Fruit fly (Drosophila melanogaster) whole organism, embryonic: Measurements from ENCODE around the gene Prtl99C.

Source experiments
- Adf1 ChIP-seq: fragments of 200-800 bp; sonication (Bioruptor generic); IDR thresholded peaks from 2 replicates; pipeline ENCODE4 v1.3.6; 2022; ENCODE audit warnings: missing biosample characterization, missing genetic modification characterization
- Aef1 ChIP-seq: fragments of 200-800 bp; sonication (Bioruptor generic); IDR thresholded peaks from 3 replicates; pipeline ENCODE4 v1.3.6; 2022; ENCODE audit warnings: missing biosample characterization, missing genetic modification characterization
- CG12219 ChIP-seq: fragments of 200-800 bp; sonication (Bioruptor generic); optimal IDR thresholded peaks from 3 replicates; lab custom pipeline; 2018; ENCODE audit warnings: missing biosample characterization, mild to moderate bottlenecking, missing genetic modification characterization
- CG12299 ChIP-seq: fragments of 200-800 bp; sonication (Bioruptor generic); optimal IDR thresholded peaks from 2 replicates; lab custom pipeline; 2018; ENCODE audit warnings: missing biosample characterization, mild to moderate bottlenecking, missing genetic modification characterization
- CG15479 ChIP-seq: fragments of 200-800 bp; sonication (Bioruptor generic); optimal IDR thresholded peaks from 3 replicates; lab custom pipeline; 2019; ENCODE audit warnings: missing biosample characterization, mild to moderate bottlenecking, missing genetic modification characterization, moderate library complexity
- CG15601 ChIP-seq: fragments of 200-800 bp; sonication (Bioruptor generic); optimal IDR thresholded peaks from 3 replicates; lab custom pipeline; 2019; ENCODE audit warnings: missing biosample characterization, mild to moderate bottlenecking, missing genetic modification characterization, moderate library complexity
- CG15696 ChIP-seq: fragments of 200-800 bp; sonication (Bioruptor generic); optimal IDR thresholded peaks from 2 replicates; lab custom pipeline; 2019; ENCODE audit warnings: missing biosample characterization, mild to moderate bottlenecking, missing genetic modification characterization, moderate library complexity
- CG1647 ChIP-seq: fragments of 200-800 bp; sonication (Bioruptor generic); optimal IDR thresholded peaks from 3 replicates; lab custom pipeline; 2016; ENCODE audit warnings: missing biosample characterization, missing genetic modification characterization
- CG17385 ChIP-seq: fragments of 200-800 bp; sonication (Bioruptor generic); optimal IDR thresholded peaks from 3 replicates; lab custom pipeline; 2018; ENCODE audit warnings: missing biosample characterization, mild to moderate bottlenecking, missing genetic modification characterization
- CG17568 ChIP-seq: fragments of 200-800 bp; sonication (Bioruptor generic); optimal IDR thresholded peaks from 2 replicates; lab custom pipeline; 2018; ENCODE audit warnings: missing biosample characterization, mild to moderate bottlenecking, missing genetic modification characterization, moderate library complexity
- CG4282 ChIP-seq: fragments of 200-800 bp; sonication (Bioruptor generic); optimal IDR thresholded peaks from 2 replicates; lab custom pipeline; 2016; ENCODE audit warnings: missing biosample characterization, missing genetic modification characterization
- CG5180 ChIP-seq: fragments of 200-800 bp; sonication (Bioruptor generic); optimal IDR thresholded peaks from 3 replicates; lab custom pipeline; 2017; ENCODE audit warnings: missing biosample characterization, missing genetic modification characterization, mild to moderate bottlenecking, moderate library complexity, missing genetic modification reagents
- CG6791 ChIP-seq: fragments of 200-800 bp; sonication (Bioruptor generic); IDR thresholded peaks from 3 replicates; pipeline ENCODE4 v1.3.6; 2022; ENCODE audit warnings: missing biosample characterization, missing genetic modification characterization; ENCODE audit not compliant: partially characterized antibody
- CG8281 ChIP-seq: fragments of 200-800 bp; sonication (Bioruptor generic); optimal IDR thresholded peaks from 2 replicates; lab custom pipeline; 2018; ENCODE audit warnings: missing biosample characterization, mild to moderate bottlenecking, missing genetic modification characterization, moderate library complexity
- CG8478 ChIP-seq: fragments of >200 bp; optimal IDR thresholded peaks from 2 replicates; lab custom pipeline; 2018
- CG8765 ChIP-seq: fragments of 200-800 bp; sonication (Bioruptor generic); IDR thresholded peaks from 2 replicates; pipeline ENCODE4 v1.3.6; 2022; ENCODE audit warnings: missing biosample characterization, missing genetic modification characterization
- CHES-1-like ChIP-seq: fragments of 200-800 bp; sonication (Bioruptor generic); optimal IDR thresholded peaks from 2 replicates; lab custom pipeline; 2016; ENCODE audit warnings: missing biosample characterization, missing genetic modification characterization
- Chrac-16 ChIP-seq: fragments of 200-800 bp; sonication (Bioruptor generic); optimal IDR thresholded peaks from 3 replicates; lab custom pipeline; 2016; ENCODE audit warnings: missing biosample characterization, missing genetic modification characterization
- Doc2 ChIP-seq: fragments of 200-800 bp; sonication (Bioruptor generic); IDR thresholded peaks from 2 replicates; pipeline ENCODE4 v1.3.6; 2022; ENCODE audit warnings: missing biosample characterization, missing genetic modification characterization
- HHEX ChIP-seq: fragments of 200-800 bp; sonication (Bioruptor generic); optimal IDR thresholded peaks from 3 replicates; lab custom pipeline; 2017; ENCODE audit warnings: missing biosample characterization, mild to moderate bottlenecking, missing genetic modification characterization, missing genetic modification reagents
- Hr78 ChIP-seq, 2 experiments: fragments of 200-800 bp in 1 of 2; fragments of >200 bp in 1 of 2; sonication (Bioruptor generic) in 1 of 2; optimal IDR thresholded peaks; 2 replicates each; lab custom pipeline; 2017 to 2019; ENCODE audit warnings: missing biosample characterization in 2 of 2, missing genetic modification characterization in 2 of 2, mild to moderate bottlenecking in 1 of 2, moderate library complexity in 1 of 2
- Jarid2 ChIP-seq: fragments of 200-800 bp; sonication (Bioruptor generic); optimal IDR thresholded peaks from 3 replicates; lab custom pipeline; 2017; ENCODE audit warnings: mild to moderate bottlenecking, missing biosample characterization, missing genetic modification reagents, missing genetic modification characterization
- Neu2 ChIP-seq: fragments of 200-800 bp; sonication (Bioruptor generic); optimal IDR thresholded peaks from 3 replicates; lab custom pipeline; 2016; ENCODE audit warnings: missing biosample characterization, missing genetic modification characterization, borderline replicate concordance
- PHDP ChIP-seq: fragments of 200-800 bp; sonication (Bioruptor generic); optimal IDR thresholded peaks from 3 replicates; lab custom pipeline; 2018; ENCODE audit warnings: missing biosample characterization, mild to moderate bottlenecking, missing genetic modification characterization, moderate library complexity
- Rx ChIP-seq: fragments of 200-800 bp; sonication (Bioruptor generic); IDR thresholded peaks from 2 replicates; pipeline ENCODE4 v1.3.6; 2022; ENCODE audit warnings: missing biosample characterization, missing genetic modification characterization
- Sry-β ChIP-seq: fragments of 200-800 bp; sonication (Bioruptor generic); optimal IDR thresholded peaks from 2 replicates; lab custom pipeline; 2018; ENCODE audit warnings: missing biosample characterization, mild to moderate bottlenecking, missing genetic modification characterization, moderate library complexity
- Sry-δ ChIP-seq: fragments of 200-800 bp; sonication (Bioruptor generic); optimal IDR thresholded peaks from 2 replicates; lab custom pipeline; 2016; ENCODE audit warnings: missing biosample characterization, missing genetic modification characterization
- Stat92E ChIP-seq, 3 experiments: fragments of >200 bp in 2 of 3; fragments of 200-800 bp in 1 of 3; sonication (Bioruptor generic) in 1 of 3; optimal IDR thresholded peaks; 2 replicates each; lab custom pipeline; 2017 to 2019; ENCODE audit warnings: missing biosample characterization in 3 of 3, missing genetic modification characterization in 3 of 3, mild to moderate bottlenecking in 1 of 3, moderate library complexity in 1 of 3
- Vsx1 ChIP-seq: fragments of 200-800 bp; sonication (Bioruptor generic); optimal IDR thresholded peaks from 2 replicates; lab custom pipeline; 2017; ENCODE audit warnings: missing biosample characterization, mild to moderate bottlenecking, missing genetic modification characterization, missing genetic modification reagents
- Xbp1 ChIP-seq: fragments of 200-800 bp; sonication (Bioruptor generic); optimal IDR thresholded peaks from 3 replicates; lab custom pipeline; 2016; ENCODE audit warnings: missing biosample characterization, mild to moderate bottlenecking, missing genetic modification characterization
- bowl ChIP-seq: fragments of 200-800 bp; sonication (Bioruptor generic); IDR thresholded peaks from 2 replicates; pipeline ENCODE4 v1.3.6; 2022; ENCODE audit warnings: missing biosample characterization, missing genetic modification characterization
- cad ChIP-seq: fragments of >200 bp; optimal IDR thresholded peaks from 2 replicates; lab custom pipeline; 2017; ENCODE audit warnings: missing biosample characterization, missing genetic modification characterization
- crc ChIP-seq: fragments of 200-800 bp; sonication (Bioruptor generic); optimal IDR thresholded peaks from 2 replicates; lab custom pipeline; 2016; ENCODE audit warnings: missing biosample characterization, missing genetic modification characterization
- crol ChIP-seq: fragments of 200-800 bp; sonication (Bioruptor generic); IDR thresholded peaks from 2 replicates; pipeline ENCODE4 v1.3.6; 2022; ENCODE audit warnings: missing biosample characterization, missing genetic modification characterization
- cwo ChIP-seq: fragments of 200-800 bp; sonication (Bioruptor generic); optimal IDR thresholded peaks from 3 replicates; lab custom pipeline; 2017; ENCODE audit warnings: missing biosample characterization, missing genetic modification characterization, mild to moderate bottlenecking, moderate library complexity, missing genetic modification reagents
- fd3F ChIP-seq: fragments of 200-800 bp; sonication (Bioruptor generic); optimal IDR thresholded peaks from 2 replicates; lab custom pipeline; 2018; ENCODE audit warnings: missing biosample characterization, mild to moderate bottlenecking, missing genetic modification characterization, moderate library complexity
- gcm ChIP-seq: fragments of 200-800 bp; sonication (Bioruptor generic); optimal IDR thresholded peaks from 2 replicates; lab custom pipeline; 2019; ENCODE audit warnings: missing biosample characterization, mild to moderate bottlenecking, missing genetic modification characterization, moderate library complexity
- gcm2 ChIP-seq: fragments of 200-800 bp; sonication (Bioruptor generic); optimal IDR thresholded peaks from 2 replicates; lab custom pipeline; 2016; ENCODE audit warnings: missing biosample characterization, missing genetic modification characterization
- grau ChIP-seq: fragments of 200-800 bp; optimal IDR thresholded peaks from 3 replicates; lab custom pipeline; 2019; ENCODE audit warnings: missing biosample characterization, mild to moderate bottlenecking, missing genetic modification characterization, moderate library complexity
- grn ChIP-seq: fragments of 200-800 bp; sonication (Bioruptor generic); optimal IDR thresholded peaks from 3 replicates; lab custom pipeline; 2017; ENCODE audit warnings: missing biosample characterization, missing genetic modification characterization
- gsb-n ChIP-seq: fragments of 200-800 bp; sonication (Bioruptor generic); optimal IDR thresholded peaks from 3 replicates; lab custom pipeline; 2018; ENCODE audit warnings: missing biosample characterization, mild to moderate bottlenecking, missing genetic modification characterization
- gt ChIP-seq: fragments of 200-800 bp; sonication (Bioruptor generic); IDR thresholded peaks from 2 replicates; pipeline ENCODE4 v1.3.6; 2022; ENCODE audit warnings: missing biosample characterization, missing genetic modification characterization
- ham ChIP-seq: fragments of 200-800 bp; sonication (Bioruptor generic); IDR thresholded peaks from 2 replicates; pipeline ENCODE4 v1.3.6; 2022; ENCODE audit warnings: missing biosample characterization, missing genetic modification characterization
- jumu ChIP-seq: fragments of 200-800 bp; sonication (Bioruptor generic); optimal IDR thresholded peaks from 3 replicates; lab custom pipeline; 2016; ENCODE audit warnings: missing biosample characterization, missing genetic modification characterization
- odd ChIP-seq: fragments of 200-800 bp; sonication (Bioruptor generic); optimal IDR thresholded peaks from 2 replicates; lab custom pipeline; 2017; ENCODE audit warnings: missing biosample characterization, mild to moderate bottlenecking, missing genetic modification characterization
- pho ChIP-seq: fragments of 200-800 bp; sonication (Bioruptor generic); optimal IDR thresholded peaks from 2 replicates; lab custom pipeline; 2016; ENCODE audit warnings: missing biosample characterization, missing genetic modification characterization
- repo ChIP-seq: fragments of 200-800 bp; sonication (Bioruptor generic); optimal IDR thresholded peaks from 2 replicates; lab custom pipeline; 2016; ENCODE audit warnings: missing biosample characterization, missing genetic modification characterization
- rib ChIP-seq: fragments of 200-800 bp; sonication (Bioruptor generic); IDR thresholded peaks from 2 replicates; pipeline ENCODE4 v1.3.6; 2022; ENCODE audit warnings: missing biosample characterization, missing genetic modification characterization
- salm ChIP-seq: fragments of 200-800 bp; sonication (Bioruptor generic); optimal IDR thresholded peaks from 2 replicates; lab custom pipeline; 2018; ENCODE audit warnings: missing biosample characterization, mild to moderate bottlenecking, missing genetic modification characterization
- slbo ChIP-seq: fragments of 200-800 bp; sonication (Bioruptor generic); IDR thresholded peaks from 2 replicates; pipeline ENCODE4 v1.3.6; 2022; ENCODE audit warnings: missing biosample characterization, missing genetic modification characterization
- yki ChIP-seq: fragments of >200 bp; optimal IDR thresholded peaks from 3 replicates; lab custom pipeline; 2018

The Prtl99C gene

dm6 chr3R:29841293-29841791, 5.6 kb downstream of the Prtl99C start, which contains the start of gene Cad99C (continued):
- TF ChIP-seq CG12299 (tag; lab: Kevin White, UChicago) (no peak), Sry-β (GFP tag; lab: Kevin White, UChicago) (no peak), CG5180 (GFP tag; lab: Kevin White, UChicago) (peak; percentile 66), cad (GFP tag; lab: Kevin White, UChicago) (no peak), CG17385 (GFP tag; lab: Kevin White, UChicago) (peak; percentile 1), crc (GFP tag; lab: Kevin White, UChicago) (no peak), Vsx1 (GFP tag; lab: Kevin White, UChicago) (peak; percentile 51), CG8478 (lab: Kevin White, UChicago) (no peak), yki (lab: Kevin White, UChicago) (no peak), rib (GFP tag; lab: Robert Waterston, UW) (no peak), gt (no peak), CHES-1-like (GFP tag; lab: Kevin White, UChicago) (no peak), odd (GFP tag; lab: Kevin White, UChicago) (no peak), grau (no peak), CG12219 (GFP tag; lab: Kevin White, UChicago) (no peak), Adf1 (GFP tag; lab: Robert Waterston, UW) (peak; percentile 36; the same call in 1 of the 2 replicates), CG4282 (GFP tag; lab: Kevin White, UChicago) (no peak), gcm2 (GFP tag; lab: Kevin White, UChicago) (no peak), Xbp1 (GFP tag; lab: Kevin White, UChicago) (no peak), crol (GFP tag; lab: Robert Waterston, UW) (no peak), gcm (GFP tag; lab: Kevin White, UChicago) (no peak), Hr78 (GFP tag; optimal IDR thresholded peaks at IDR 0.05; lab: Kevin White, UChicago) (peak in 1 of 2 experiments; percentile 27), fd3F (GFP tag; lab: Kevin White, UChicago) (no peak), CG6791 (GFP tag; lab: Robert Waterston, UW) (peak; percentile 22; the same call in 1 of the 3 replicates), CG8281 (tag; lab: Kevin White, UChicago) (no peak), gsb-n (tag; lab: Kevin White, UChicago) (no peak), PHDP (tag; lab: Kevin White, UChicago) (no peak), Sry-δ (GFP tag; lab: Kevin White, UChicago) (no peak), Jarid2 (GFP tag; lab: Kevin White, UChicago) (peak; percentile 90), pho (GFP tag; lab: Kevin White, UChicago) (no peak), CG15601 (tag; lab: Kevin White, UChicago) (no peak), slbo (peak; percentile 16; the same call in 1 of the 2 replicates), Rx (GFP tag; lab: Robert Waterston, UW) (no peak), CG17568 (GFP tag; lab: Kevin White, UChicago) (no peak), salm (tag; lab: Kevin White, UChicago) (no peak), CG15479 (GFP tag; lab: Kevin White, UChicago) (no peak), HHEX (GFP tag; lab: Kevin White, UChicago) (peak; percentile 31), grn (no peak), Chrac-16 (GFP tag; lab: Kevin White, UChicago) (no peak), ham (no peak), CG1647 (GFP tag; lab: Kevin White, UChicago) (no peak), CG15696 (tag; lab: Kevin White, UChicago) (no peak), Doc2 (no peak), bowl (0 out of 2 replicates have a peak, but pooled peaks have one; percentile 8), CG8765 (no peak), Stat92E (GFP tag; optimal IDR thresholded peaks at IDR 0.05; lab: Kevin White, UChicago) (peak in 1 of 3 experiments; percentile 76), repo (GFP tag; lab: Kevin White, UChicago) (no peak), Neu2 (no peak), Aef1 (GFP tag; lab: Robert Waterston, UW) (no peak), cwo (no peak), jumu (GFP tag; lab: Kevin White, UChicago) (no peak)
